Fruit fly (Drosophila melanogaster) ovary, adult (tissue): ENCODE measurements around the gene ClC-c.

Experiments used
- CG17801 ChIP-seq: fragments of 200-800 bp; optimal IDR thresholded peaks from 2 replicates; lab custom pipeline; 2019; ENCODE audit warnings: missing biosample characterization, mild to moderate bottlenecking, missing genetic modification characterization, moderate library complexity; ENCODE audit not compliant: partially characterized antibody

ClC-c gene

dm6 chr3L:16105528-16105927 is 15.3 kb downstream of the ClC-c start, which contains the start of the genes IntS9 and CG43295:
Gene IntS9 (minus strand): TSS chr3L:16105627.
Gene CG43295 (plus strand): TSS chr3L:16105852.
- TF ChIP-seq CG17801 (GFP tag; lab: Kevin White, UChicago): peak; percentile 73

- TF ChIP-seq CG17801 (GFP tag; lab: Kevin White, UChicago): peak; percentile 69
Measured at dm6 chr3L:16112069-16112820, 22.0 kb downstream of the ClC-c start, which contains the start of gene Zn72D. Gene Zn72D (minus strand): TSS chr3L:16112626.

DNA sequence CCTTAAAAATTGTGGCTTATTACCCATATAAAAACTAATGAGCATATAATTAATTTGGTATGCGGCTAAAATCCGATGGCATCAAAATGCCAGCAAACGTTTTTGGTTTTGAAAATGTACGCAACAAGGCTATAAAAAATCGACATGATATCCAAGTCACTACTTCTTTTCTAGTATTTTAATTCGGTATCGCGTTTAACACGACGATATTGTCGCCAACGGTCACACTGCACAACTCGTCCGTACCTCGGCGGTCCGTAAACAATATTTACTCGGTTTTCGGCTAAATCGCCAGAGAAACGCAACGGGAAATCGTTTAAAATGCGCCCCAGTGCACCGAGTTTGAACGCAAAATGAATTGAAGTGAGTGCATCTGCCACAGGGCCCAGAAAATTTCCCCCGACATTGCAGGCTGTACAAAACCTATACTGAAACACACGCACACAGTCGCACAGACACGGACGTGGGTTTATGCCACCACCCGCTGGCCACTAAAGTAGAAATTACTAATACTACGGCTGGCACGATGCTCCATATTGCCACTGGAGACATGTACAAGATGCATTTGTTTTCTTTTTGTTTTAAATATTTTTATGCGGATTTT is 22.9 kb downstream of the ClC-c start, which contains the start of gene Taf4:
Taf4 (plus strand) TSS at position 210 of the 604 bp plus-strand sequence.
- TF ChIP-seq CG17801 (GFP tag; lab: Kevin White, UChicago): no peak

DNA sequence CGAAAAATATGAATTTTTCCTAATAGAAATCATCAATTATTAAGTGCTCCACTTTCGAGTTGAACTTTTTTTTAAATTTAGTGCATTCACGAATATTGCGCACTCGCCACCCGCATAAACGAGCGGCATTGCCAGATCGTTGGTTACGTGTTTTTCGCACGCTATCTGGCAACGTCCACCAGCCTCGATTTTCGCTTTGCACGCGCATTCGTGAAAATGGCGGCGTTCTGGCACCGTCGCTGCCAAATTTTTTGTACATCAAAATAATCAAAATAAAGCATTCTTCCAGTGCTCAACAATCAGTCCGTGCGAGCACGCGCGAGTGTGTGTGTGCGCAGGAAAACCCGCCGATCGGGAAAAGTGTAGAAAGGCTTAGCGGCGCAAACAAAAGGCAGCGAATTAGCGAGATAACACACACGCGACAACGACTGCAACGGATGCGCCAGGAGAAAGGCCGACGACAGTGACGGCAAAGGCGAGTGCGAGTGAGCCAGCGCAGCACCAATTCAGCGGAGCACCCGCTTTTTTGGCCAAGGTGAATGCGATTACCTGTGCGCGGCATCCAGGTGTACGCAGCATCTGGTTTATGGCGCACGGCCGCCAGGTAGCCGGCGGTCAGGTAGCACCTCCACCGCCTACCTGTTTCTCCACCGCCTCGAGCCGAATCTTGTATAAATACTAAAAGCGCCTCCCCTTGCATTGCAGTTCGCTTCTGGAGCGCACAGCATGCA is 23.5 kb downstream of the ClC-c start:
- peak; percentile 84 for TF ChIP-seq CG17801 (GFP tag; lab: Kevin White, UChicago)

- TF ChIP-seq CG17801 (GFP tag; lab: Kevin White, UChicago): peak; percentile 8
Measured at dm6 chr3L:16121791-16122190, 31.5 kb downstream of the ClC-c start, which contains the start of gene Strump. Gene Strump (plus strand): TSS chr3L:16122002.

DNA sequence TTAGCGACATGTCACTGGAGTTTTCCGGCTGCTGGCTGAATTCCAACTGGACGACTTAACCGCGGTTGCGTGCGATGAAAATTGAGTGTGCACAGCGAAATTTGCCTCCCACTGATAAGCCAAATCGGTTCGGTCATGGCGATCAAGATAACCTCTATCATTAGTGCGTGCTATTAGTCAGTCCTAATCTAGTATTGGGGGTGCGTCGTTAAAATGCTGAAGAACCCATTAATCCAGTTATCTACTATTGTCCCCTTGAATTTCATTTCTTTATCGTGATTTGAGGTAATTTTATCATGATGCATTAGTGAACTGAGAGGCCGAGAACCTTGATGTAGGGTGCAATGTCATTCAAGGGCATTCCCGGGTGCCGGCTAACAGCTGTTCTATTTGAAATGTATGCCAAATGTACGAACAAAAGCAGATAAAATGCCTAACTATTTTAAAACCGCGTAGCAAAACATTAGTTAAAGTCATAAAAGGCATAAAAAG is 38.3 kb downstream of the ClC-c start, which contains the start of gene Pgm1:
Pgm1 (minus strand) TSS at position 51 of the 492 bp plus-strand sequence.
- TF ChIP-seq CG17801 (GFP tag; lab: Kevin White, UChicago): peak; percentile 89

dm6 chr3L:16128973-16129745 is 38.9 kb downstream of the ClC-c start, which contains the start of gene SsRbeta:
Gene SsRbeta (plus strand): TSS chr3L:16129617.
- no peak for TF ChIP-seq CG17801 (GFP tag; lab: Kevin White, UChicago)

DNA sequence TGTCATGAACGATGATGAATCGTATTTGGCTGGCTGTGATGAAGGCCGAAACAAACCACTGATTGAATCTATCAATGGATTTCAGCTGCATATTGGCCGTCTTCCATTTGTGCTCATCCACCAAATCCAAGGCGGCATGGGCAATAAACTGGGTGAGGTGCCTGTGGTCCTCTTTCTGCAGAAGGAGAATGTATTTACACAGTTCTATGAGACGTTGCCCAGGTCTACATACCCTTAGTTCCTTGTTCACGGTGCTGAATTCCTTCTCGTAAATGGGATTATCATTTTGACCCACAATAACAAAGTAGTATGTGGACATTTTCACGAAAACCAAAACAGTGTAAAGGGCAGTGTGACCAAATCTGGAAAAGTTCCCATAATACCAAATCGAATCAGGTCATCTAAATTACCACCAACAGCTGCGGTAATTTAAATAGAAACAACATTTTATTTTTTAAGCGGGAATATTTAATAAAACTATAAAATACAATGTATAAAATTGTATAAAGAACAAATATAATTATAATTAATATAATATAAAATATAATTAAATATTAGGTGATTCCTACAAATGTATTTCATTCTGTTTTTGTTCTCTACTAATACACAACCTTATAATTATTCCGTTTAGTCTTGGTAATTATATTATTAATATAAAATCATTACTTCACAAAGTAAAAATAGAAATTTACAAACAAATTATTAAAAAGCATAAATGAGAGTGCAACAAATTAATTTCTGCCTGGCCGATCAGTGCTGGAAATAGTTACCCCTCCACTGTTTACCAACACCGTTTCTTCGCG is 41.2 kb downstream of the ClC-c start, which contains the start of the genes Trs20 and elg1:
Trs20 (minus strand) TSS at position 369 of the 803 bp plus-strand sequence.
elg1 (plus strand) TSS at position 765 of the 803 bp plus-strand sequence.
- no peak for TF ChIP-seq CG17801 (GFP tag; lab: Kevin White, UChicago)

DNA sequence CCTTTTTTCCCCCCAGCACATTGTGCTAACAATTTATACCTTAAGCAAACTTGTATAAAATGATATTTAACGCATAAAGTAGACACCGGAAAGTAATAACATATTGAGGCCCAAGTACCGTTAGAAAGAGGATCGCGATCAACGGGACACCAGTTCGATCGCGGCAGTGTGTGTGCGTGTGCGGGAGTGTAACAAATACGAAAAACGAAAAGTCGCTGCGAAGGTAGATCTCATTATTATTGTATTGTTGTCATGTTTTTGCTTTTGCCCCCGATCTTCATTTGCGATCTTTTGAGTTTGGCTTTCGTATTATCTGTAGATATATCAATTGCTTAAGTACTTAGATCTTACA is 41.8 kb downstream of the ClC-c start:
- no peak for TF ChIP-seq CG17801 (GFP tag; lab: Kevin White, UChicago)

DNA sequence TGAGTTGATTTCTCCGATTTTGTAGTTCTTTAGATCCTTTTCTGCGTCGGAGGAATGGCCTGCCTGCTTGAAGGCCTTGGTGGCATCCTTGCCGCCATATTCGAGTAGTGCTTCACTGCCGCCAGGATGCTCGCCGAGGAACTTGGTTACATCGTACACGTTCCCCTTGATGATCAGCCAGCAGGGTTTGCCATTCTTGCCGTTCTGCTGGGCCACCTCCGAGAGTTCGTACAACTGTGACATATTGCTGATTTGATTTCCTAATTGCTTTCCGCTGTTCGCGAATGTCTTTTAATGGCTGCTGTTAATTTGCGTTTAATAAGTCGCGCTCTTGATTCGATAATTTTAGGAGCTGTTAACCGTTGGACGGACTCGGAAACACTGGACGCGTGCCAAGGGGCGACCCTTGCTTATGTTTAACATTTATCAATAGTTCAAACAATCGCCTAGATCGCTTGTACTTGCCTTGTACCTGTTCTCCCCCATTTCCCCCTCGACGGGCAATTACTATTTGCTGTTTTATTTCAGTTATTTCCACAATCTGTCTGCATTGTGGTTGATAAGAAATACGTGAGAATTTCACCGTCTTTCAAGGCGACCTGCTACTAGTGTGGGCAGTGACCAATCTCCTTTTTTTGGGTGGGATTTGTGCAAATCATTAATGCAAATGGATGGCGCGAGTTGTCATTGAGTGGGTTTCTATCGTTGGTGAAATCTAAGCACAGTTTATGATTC is 46.7 kb downstream of the ClC-c start:
- TF ChIP-seq CG17801 (GFP tag; lab: Kevin White, UChicago): no peak

dm6 chr3L:16137779-16138178 is 47.5 kb downstream of the ClC-c start, which contains the start of gene CG5157:
Gene CG5157 (minus strand): TSS chr3L:16137879.
- no peak for TF ChIP-seq CG17801 (GFP tag; lab: Kevin White, UChicago)

dm6 chr3L:16139131-16139530 is 48.9 kb downstream of the ClC-c start:
- TF ChIP-seq CG17801 (GFP tag; lab: Kevin White, UChicago): no peak
